Fruit fly (Drosophila melanogaster) whole organism, prepupa: ENCODE data around the gene CG44836.

Source experiments
- Blimp-1 ChIP-seq: fragments of 200-800 bp; sonication (Bioruptor generic); optimal IDR thresholded peaks from 3 replicates; lab custom pipeline; 2017; ENCODE audit warnings: missing biosample characterization, missing genetic modification characterization, mild to moderate bottlenecking, moderate library complexity, missing genetic modification reagents
- CG3032 ChIP-seq: fragments of 200-800 bp; optimal IDR thresholded peaks from 2 replicates; lab custom pipeline; 2019; ENCODE audit warnings: missing biosample characterization, mild to moderate bottlenecking, missing genetic modification characterization, moderate library complexity
- Lpt ChIP-seq: fragments of 200-800 bp; sonication (Bioruptor generic); optimal IDR thresholded peaks from 3 replicates; lab custom pipeline; 2016; ENCODE audit warnings: missing biosample characterization, missing genetic modification characterization
- Met ChIP-seq: fragments of 200-800 bp; sonication (Bioruptor generic); optimal IDR thresholded peaks from 3 replicates; lab custom pipeline; 2016; ENCODE audit warnings: missing biosample characterization, missing genetic modification characterization
- Smox ChIP-seq: fragments of 200-800 bp; sonication (Bioruptor generic); optimal IDR thresholded peaks from 3 replicates; lab custom pipeline; 2016; ENCODE audit warnings: missing biosample characterization, missing genetic modification characterization
- Sox102F ChIP-seq: fragments of 200-800 bp; sonication (Bioruptor generic); optimal IDR thresholded peaks from 2 replicates; lab custom pipeline; 2016; ENCODE audit warnings: missing biosample characterization, mild to moderate bottlenecking, missing genetic modification characterization

DNA sequence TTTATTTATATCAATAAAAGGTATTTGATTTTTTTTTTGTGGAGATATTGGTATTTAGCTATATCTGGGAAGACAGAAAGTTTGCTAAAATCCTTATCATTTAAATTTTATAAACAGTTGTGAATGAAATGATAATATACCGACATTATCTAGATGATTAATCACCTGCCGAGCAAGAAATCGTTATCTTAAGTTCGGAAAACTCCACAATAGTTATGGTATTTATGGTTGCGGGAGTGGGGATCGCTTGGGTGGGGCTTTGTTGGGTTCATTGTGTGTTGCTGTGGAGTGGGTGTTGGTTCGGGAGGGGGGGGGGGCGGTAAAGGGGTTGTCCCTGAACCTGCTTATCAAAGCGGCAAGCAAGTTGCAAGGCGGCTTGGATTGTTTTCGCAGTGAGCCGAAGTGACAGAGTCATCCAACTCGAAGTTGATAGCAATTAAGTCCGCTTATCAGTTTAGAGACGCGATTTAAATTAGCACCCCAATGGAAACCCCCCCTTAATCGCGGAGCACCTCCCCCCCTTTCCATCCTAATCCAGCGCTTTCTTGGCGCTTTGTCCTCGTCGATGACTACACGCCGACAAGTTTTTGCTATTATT is 7.8 kb downstream of the CG44836 start:
- TF ChIP-seq Lpt (GFP tag; lab: Kevin White, UChicago) (no peak), Smox (no peak), Blimp-1 (GFP tag; lab: Kevin White, UChicago) (no peak), CG3032 (tag; lab: Kevin White, UChicago) (no peak), Sox102F (GFP tag; lab: Kevin White, UChicago) (no peak), Met (GFP tag; lab: Kevin White, UChicago) (no peak)
